Worm (Caenorhabditis elegans) whole organism, L4 larva: Measurements from ENCODE around the gene C33A11.2.
A peak's percentile ranks its signal among the peaks of the same experiment; 100 is the strongest.

ENCODE experiments used
- F37D6.2 ChIP-seq: sonication (generic microtip); optimal IDR thresholded peaks from 2 replicates; lab custom pipeline; 2016; ENCODE audit warnings: mild to moderate bottlenecking, missing genetic modification characterization, missing compliant biosample characterization
- F49E8.2 ChIP-seq: sonication (generic microtip); optimal IDR thresholded peaks from 2 replicates; lab custom pipeline; 2016; ENCODE audit warnings: missing compliant biosample characterization, mild to moderate bottlenecking, missing genetic modification characterization, borderline replicate concordance
- R02D3.7 ChIP-seq: fragments of 150-350 bp; sonication (generic microtip); optimal IDR thresholded peaks from 3 replicates; lab custom pipeline; 2014; ENCODE audit warnings: missing biosample characterization, missing genetic modification characterization
- Y105C5A.15 ChIP-seq: fragments of 200-800 bp; sonication (Bioruptor generic); IDR thresholded peaks from 2 replicates; pipeline ENCODE4 v1.3.6; 2022; ENCODE audit warnings: missing genetic modification characterization, missing compliant biosample characterization
- ZK337.2 ChIP-seq: fragments of 200-800 bp; sonication (Bioruptor generic); IDR thresholded peaks from 2 replicates; pipeline ENCODE4 v1.3.6; 2022; ENCODE audit warnings: missing genetic modification reagents, missing genetic modification characterization, missing compliant biosample characterization
- ZK546.5 ChIP-seq, 2 experiments: sonication (generic microtip); optimal IDR thresholded peaks; 2 replicates each; lab custom pipeline; 2017; ENCODE audit warnings: missing biosample characterization in 2 of 2, missing genetic modification characterization in 2 of 2
- aha-1 ChIP-seq: fragments of 150-350 bp; peaks from one replicate; lab custom pipeline; 2014; ENCODE audit warnings: missing biosample characterization, missing genetic modification characterization
- ceh-44 ChIP-seq: fragments of 200-800 bp; sonication (Bioruptor generic); IDR thresholded peaks from 2 replicates; pipeline ENCODE4 v1.3.6; 2022; ENCODE audit warnings: missing genetic modification reagents, missing genetic modification characterization, missing compliant biosample characterization
- ceh-62 ChIP-seq: sonication (generic microtip); optimal IDR thresholded peaks from 2 replicates; lab custom pipeline; 2017; ENCODE audit warnings: missing biosample characterization, missing genetic modification characterization
- ceh-82 ChIP-seq: sonication (generic microtip); optimal IDR thresholded peaks from 2 replicates; lab custom pipeline; 2017; ENCODE audit warnings: missing biosample characterization, missing genetic modification characterization
- ces-1 ChIP-seq: fragments of 150-350 bp; sonication (generic microtip); optimal IDR thresholded peaks from 4 replicates; lab custom pipeline; 2014; ENCODE audit warnings: missing biosample characterization, missing genetic modification reagents, missing genetic modification characterization
- cey-2 ChIP-seq: sonication (generic microtip); optimal IDR thresholded peaks from 3 replicates; lab custom pipeline; 2017; ENCODE audit warnings: missing genetic modification characterization, mild to moderate bottlenecking, missing compliant biosample characterization, antibody characterized with exemption, borderline replicate concordance; ENCODE audit not compliant: insufficient read depth
- daf-12 ChIP-seq: fragments of 150-350 bp; optimal IDR thresholded peaks from 2 replicates; lab custom pipeline; 2014; ENCODE audit warnings: missing biosample characterization, missing genetic modification reagents, missing genetic modification characterization
- dmd-8 ChIP-seq: fragments of 200-800 bp; sonication (Bioruptor generic); IDR thresholded peaks from 2 replicates; pipeline ENCODE4 v1.3.6; 2022; ENCODE audit warnings: missing genetic modification characterization, missing compliant biosample characterization
- gei-8 ChIP-seq: fragments of 200-800 bp; sonication (Bioruptor generic); optimal IDR thresholded peaks from 2 replicates; lab custom pipeline; 2018; ENCODE audit warnings: mild to moderate bottlenecking, missing genetic modification characterization, missing compliant biosample characterization
- hif-1 ChIP-seq, 2 experiments: sonication (generic microtip); optimal IDR thresholded peaks; 2 replicates each; lab custom pipeline; 2016 to 2017; ENCODE audit warnings: missing compliant biosample characterization in 2 of 2, missing genetic modification characterization in 2 of 2, missing genetic modification reagents in 2 of 2, missing genotype in 2 of 2, mild to moderate bottlenecking in 1 of 2
- lin-13 ChIP-seq: fragments of 150-350 bp; optimal IDR thresholded peaks from 2 replicates; lab custom pipeline; 2014; ENCODE audit warnings: missing biosample characterization, missing genetic modification reagents, missing genetic modification characterization
- lin-29 ChIP-seq: fragments of 200-800 bp; sonication (Bioruptor generic); IDR thresholded peaks from 2 replicates; pipeline ENCODE4 v1.3.6; 2022; ENCODE audit warnings: missing genetic modification reagents, missing genetic modification characterization, missing compliant biosample characterization
- mdt-29 ChIP-seq: fragments of 200-800 bp; sonication (Bioruptor generic); IDR thresholded peaks from 2 replicates; pipeline ENCODE4 v1.3.6; 2022; ENCODE audit warnings: missing genetic modification reagents, missing genetic modification characterization, missing compliant biosample characterization
- mep-1 ChIP-seq: fragments of 150-350 bp; sonication (generic microtip); optimal IDR thresholded peaks from 3 replicates; lab custom pipeline; 2014; ENCODE audit warnings: missing biosample characterization, missing genetic modification characterization
- mes-2 ChIP-seq: sonication (generic microtip); optimal IDR thresholded peaks from 2 replicates; lab custom pipeline; 2016; ENCODE audit warnings: missing genotype, mild to moderate bottlenecking, missing genetic modification characterization, missing compliant biosample characterization; ENCODE audit not compliant: poor library complexity, severe bottlenecking
- mxl-2 ChIP-seq: fragments of 200-800 bp; sonication (Bioruptor generic); conservative IDR thresholded peaks from 2 replicates; pipeline ENCODE4 v1.3.6; 2022; ENCODE audit warnings: missing genetic modification reagents, missing genetic modification characterization, missing compliant biosample characterization
- nhr-11 ChIP-seq: fragments of 150-350 bp; optimal IDR thresholded peaks from 2 replicates; lab custom pipeline; 2014; ENCODE audit warnings: missing biosample characterization, missing genetic modification characterization
- nhr-111 ChIP-seq: fragments of 200-800 bp; sonication (Bioruptor generic); optimal IDR thresholded peaks from 2 replicates; lab custom pipeline; 2018; ENCODE audit warnings: mild to moderate bottlenecking, missing genetic modification characterization, missing compliant biosample characterization
- nhr-25 ChIP-seq: sonication (generic microtip); optimal IDR thresholded peaks from 2 replicates; lab custom pipeline; 2017; ENCODE audit warnings: missing genetic modification characterization, mild to moderate bottlenecking, missing compliant biosample characterization, antibody characterized with exemption, moderate library complexity, borderline replicate concordance; ENCODE audit not compliant: insufficient read depth
- nhr-42 ChIP-seq: fragments of 200-800 bp; sonication (Bioruptor generic); IDR thresholded peaks from 2 replicates; pipeline ENCODE4 v1.3.6; 2022; ENCODE audit warnings: missing genetic modification characterization, missing compliant biosample characterization
- nhr-6 ChIP-seq: fragments of 150-350 bp; optimal IDR thresholded peaks from 2 replicates; lab custom pipeline; 2014; ENCODE audit warnings: missing biosample characterization, missing genetic modification characterization
- pha-4 ChIP-seq, 2 experiments: fragments of 150-350 bp in 1 of 2; fragments of 200-800 bp in 1 of 2; sonication (Bioruptor generic) in 1 of 2; IDR thresholded peaks in 1 of 2; optimal IDR thresholded peaks in 1 of 2; 2 replicates each; pipeline versions ENCODE4 v1.3.6 to Lab custom; 2014 to 2022; ENCODE audit warnings: missing genetic modification characterization in 2 of 2, missing genetic modification reagents in 2 of 2, missing biosample characterization in 1 of 2, missing compliant biosample characterization in 1 of 2
- pqm-1 ChIP-seq: sonication (generic microtip); optimal IDR thresholded peaks from 2 replicates; lab custom pipeline; 2017; ENCODE audit warnings: missing biosample characterization, missing genetic modification characterization
- rbr-2 ChIP-seq: sonication (generic microtip); optimal IDR thresholded peaks from 2 replicates; lab custom pipeline; 2016; ENCODE audit warnings: missing genotype, missing genetic modification characterization, missing compliant biosample characterization
- saeg-2 ChIP-seq: fragments of 200-800 bp; sonication (Bioruptor generic); IDR thresholded peaks from 2 replicates; pipeline ENCODE4 v1.3.6; 2022; ENCODE audit warnings: missing genetic modification reagents, missing genetic modification characterization, missing compliant biosample characterization
- sdz-12 ChIP-seq: fragments of 200-800 bp; sonication (Bioruptor generic); optimal IDR thresholded peaks from 2 replicates; lab custom pipeline; 2018; ENCODE audit warnings: mild to moderate bottlenecking, missing genetic modification characterization, missing compliant biosample characterization
- spr-1 ChIP-seq: sonication (generic microtip); optimal IDR thresholded peaks from 2 replicates; lab custom pipeline; 2016; ENCODE audit warnings: mild to moderate bottlenecking, missing genetic modification characterization, missing compliant biosample characterization
- tra-1 ChIP-seq: fragments of 200-800 bp; sonication (Bioruptor generic); IDR thresholded peaks from 2 replicates; pipeline ENCODE4 v1.3.6; 2022; ENCODE audit warnings: missing genetic modification reagents, missing genetic modification characterization, missing compliant biosample characterization
- unc-130 ChIP-seq: sonication (generic microtip); optimal IDR thresholded peaks from 2 replicates; lab custom pipeline; 2016; ENCODE audit warnings: missing genetic modification reagents, missing genetic modification characterization, missing compliant biosample characterization
- unc-39 ChIP-seq: sonication (generic microtip); optimal IDR thresholded peaks from 2 replicates; lab custom pipeline; 2017; ENCODE audit warnings: missing biosample characterization, missing genetic modification characterization
- zag-1 ChIP-seq: fragments of 150-350 bp; optimal IDR thresholded peaks from 2 replicates; lab custom pipeline; 2014; ENCODE audit warnings: missing biosample characterization, missing genetic modification characterization
- zfp-2 ChIP-seq: sonication (generic microtip); optimal IDR thresholded peaks from 2 replicates; lab custom pipeline; 2016; ENCODE audit warnings: mild to moderate bottlenecking, missing genetic modification characterization, missing compliant biosample characterization
- zip-11 ChIP-seq: fragments of 200-800 bp; sonication (Bioruptor generic); IDR thresholded peaks from 2 replicates; pipeline ENCODE4 v1.3.6; 2022; ENCODE audit warnings: missing genetic modification characterization, missing compliant biosample characterization

Gene C33A11.2

DNA sequence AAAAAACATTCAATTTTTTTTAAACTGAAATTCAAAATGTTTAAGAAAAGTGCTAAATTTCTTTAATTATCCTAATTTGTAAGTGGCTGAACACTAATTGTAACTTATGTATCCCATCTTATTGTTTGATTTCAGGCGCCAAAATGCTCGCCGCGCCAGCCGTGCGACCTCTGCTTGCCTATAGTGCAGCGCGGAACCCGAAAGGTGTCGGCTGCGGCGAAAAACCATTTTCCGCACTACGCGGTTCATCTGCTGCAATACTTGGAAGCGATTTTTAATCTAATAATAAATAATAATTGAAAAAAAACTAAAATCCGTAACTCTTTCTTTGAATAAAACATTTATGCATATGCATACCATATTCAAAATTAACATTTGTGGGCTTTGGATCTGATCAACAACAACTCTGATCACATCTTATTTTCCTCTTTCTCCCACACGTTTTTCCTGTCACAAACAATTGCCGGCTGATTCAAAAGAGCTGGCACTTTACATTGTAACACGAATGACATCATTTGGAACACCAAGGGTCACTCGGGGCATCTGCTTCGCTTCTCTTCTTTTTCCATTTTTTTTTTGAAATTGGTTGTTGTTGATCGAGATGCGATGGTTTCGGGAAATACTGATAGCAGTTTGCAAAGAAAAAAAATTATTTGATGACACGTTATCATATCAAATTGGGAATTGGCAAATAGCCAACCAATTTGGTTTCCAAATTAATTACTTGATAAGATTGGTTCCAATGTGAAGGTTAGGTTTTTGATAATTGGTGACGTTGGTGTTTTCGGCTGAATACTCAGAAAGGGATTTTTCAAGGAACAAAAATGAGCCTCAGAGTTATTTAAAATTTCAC lies 20.2 kb upstream of the C33A11.2 start (continued):
- TF ChIP-seq hif-1 (tag; optimal IDR thresholded peaks at IDR 0.05; lab: Kevin White, UChicago) (peak in 1 of 2 experiments; percentile 39), nhr-42 (GFP tag; lab: Robert Waterston, UW) (no peak), nhr-11 (tag; lab: Kevin White, UChicago) (no peak), ZK337.2 (GFP tag; lab: Robert Waterston, UW) (no peak), sdz-12 (GFP tag; lab: Kevin White, UChicago) (no peak), ceh-62 (tag; lab: Kevin White, UChicago) (no peak), gei-8 (GFP tag; lab: Kevin White, UChicago) (no peak), nhr-111 (no peak), nhr-25 (no peak), unc-130 (GFP tag; lab: Kevin White, UChicago) (no peak), R02D3.7 (no peak), mdt-29 (GFP tag; lab: Robert Waterston, UW) (no peak), saeg-2 (GFP tag; lab: Robert Waterston, UW) (no peak), spr-1 (tag; lab: Kevin White, UChicago) (no peak), pqm-1 (tag; lab: Kevin White, UChicago) (peak; percentile 8), ceh-82 (tag; lab: Kevin White, UChicago) (no peak), zag-1 (tag; lab: Kevin White, UChicago) (no peak), mxl-2 (GFP tag; lab: Robert Waterston, UW) (no peak), dmd-8 (GFP tag; lab: Robert Waterston, UW) (no peak), daf-12 (tag; lab: Kevin White, UChicago) (no peak), unc-39 (tag; lab: Kevin White, UChicago) (no peak), F49E8.2 (tag; lab: Kevin White, UChicago) (no peak), pha-4 (GFP tag; IDR thresholded peaks at IDR 0.05; lab: Robert Waterston, UW) (no peak), pha-4 (tag; optimal IDR thresholded peaks at IDR 0.05; lab: Kevin White, UChicago) (no peak), nhr-6 (tag; lab: Kevin White, UChicago) (peak; percentile 4), cey-2 (tag; lab: Kevin White, UChicago) (no peak), tra-1 (GFP tag; lab: Robert Waterston, UW) (peak; percentile 71), ZK546.5 (tag; optimal IDR thresholded peaks at IDR 0.05; lab: Kevin White, UChicago) (no peak), ceh-44 (GFP tag; lab: Robert Waterston, UW) (no peak), mep-1 (tag; lab: Kevin White, UChicago) (peak; percentile 23)

DNA sequence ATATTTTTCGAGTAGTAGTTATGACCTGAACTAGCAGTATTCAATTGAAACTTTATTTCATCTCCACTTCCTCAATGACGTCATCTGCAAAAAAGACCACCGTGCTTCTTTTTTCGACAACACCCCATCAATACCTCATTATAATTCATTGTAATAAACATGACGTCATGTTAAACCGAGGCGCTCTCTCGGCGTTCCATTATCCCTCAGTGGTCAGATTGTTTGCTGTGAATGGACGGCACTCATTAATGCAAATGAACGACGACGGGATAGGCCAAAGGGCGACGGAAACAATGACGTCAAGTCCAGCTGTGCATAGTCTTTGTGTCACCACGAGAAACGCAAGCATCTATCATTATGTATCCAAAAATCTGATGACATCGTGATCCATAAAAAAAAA lies 18.1 kb upstream of the C33A11.2 start:
- no peak for TF ChIP-seq F37D6.2
- no peak for TF ChIP-seq pha-4 (GFP tag; IDR thresholded peaks at IDR 0.05; lab: Robert Waterston, UW)
- TF ChIP-seq pha-4 (tag; optimal IDR thresholded peaks at IDR 0.05; lab: Kevin White, UChicago), result no peak
- TF ChIP-seq tra-1 (GFP tag; lab: Robert Waterston, UW), result no peak
- no peak for TF ChIP-seq lin-29 (GFP tag; lab: Robert Waterston, UW)
- peak; percentile 2 for TF ChIP-seq rbr-2 (tag; lab: Kevin White, UChicago)
- peak; percentile 49 for TF ChIP-seq mes-2 (tag; lab: Kevin White, UChicago)
- TF ChIP-seq ZK546.5 (tag; optimal IDR thresholded peaks at IDR 0.05; lab: Kevin White, UChicago), result no peak
- TF ChIP-seq nhr-6 (tag; lab: Kevin White, UChicago), result peak; percentile 13
- TF ChIP-seq zfp-2 (tag; lab: Kevin White, UChicago), result no peak
- TF ChIP-seq lin-13, result no peak
- no peak for TF ChIP-seq zip-11 (GFP tag; lab: Robert Waterston, UW)
- TF ChIP-seq ces-1, result no peak
- TF ChIP-seq aha-1 (tag; lab: Kevin White, UChicago), result peak; percentile 80
- TF ChIP-seq Y105C5A.15 (GFP tag; lab: Robert Waterston, UW), result no peak
